Fruit fly (Drosophila melanogaster): ENCODE results near the gene woc.

The woc gene

DNA sequence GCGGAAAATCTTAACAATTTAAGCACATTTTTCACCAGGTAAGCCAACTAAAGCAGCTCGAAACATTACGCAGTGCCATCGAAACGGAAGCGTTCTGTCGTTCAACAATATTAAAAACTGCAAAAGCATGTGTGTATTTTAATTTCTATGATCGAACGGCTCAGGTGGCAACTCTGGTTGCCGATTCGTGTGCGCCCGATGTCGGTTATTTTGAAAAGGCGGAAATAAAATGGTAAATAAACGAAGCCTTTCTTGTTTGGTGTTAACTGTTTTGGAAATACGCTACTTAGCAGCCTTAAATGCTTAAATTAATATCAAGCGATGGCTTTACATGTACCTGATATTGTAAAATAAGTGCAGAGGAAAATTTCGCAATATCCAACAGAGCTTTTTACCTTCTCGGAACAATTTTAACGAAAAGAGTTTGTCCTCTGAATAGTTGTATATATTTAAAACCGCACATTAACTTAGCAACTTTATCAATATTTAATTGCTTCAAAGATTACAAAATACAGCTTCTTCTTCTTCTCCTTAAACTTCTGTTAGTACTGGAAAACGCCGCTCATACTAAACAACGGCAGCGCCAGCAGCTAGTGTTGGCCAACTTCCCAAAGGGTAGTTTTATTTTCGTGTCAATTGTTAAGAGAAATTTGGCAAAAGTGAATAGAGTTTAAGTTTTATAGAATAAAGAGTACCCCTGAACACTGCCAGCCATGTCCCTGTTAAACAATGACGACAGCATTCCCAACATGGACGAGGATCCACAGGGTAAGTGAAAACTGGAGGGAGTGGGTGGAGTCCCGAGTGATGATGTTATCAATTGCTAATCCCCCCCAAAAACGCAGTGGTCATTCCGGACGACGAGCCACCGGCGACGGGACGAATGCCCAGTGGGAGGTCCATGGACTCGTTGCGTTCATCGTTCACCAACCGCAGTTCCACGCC lies 9.5 kb upstream of the woc start, which contains the start of gene CG5934 (continued):
- TF ChIP-seq CG9139 (GFP tag; optimal IDR thresholded peaks at IDR 0.05), result no peak
- peak; percentile 46 for TF ChIP-seq CG3919 (GFP tag; optimal IDR thresholded peaks at IDR 0.05)
- TF ChIP-seq dac (GFP tag; optimal IDR thresholded peaks at IDR 0.05), result no peak
- peak; percentile 2 for TF ChIP-seq CG3032 (tag; optimal IDR thresholded peaks at IDR 0.05)
- no peak for TF ChIP-seq CG7368 (GFP tag; optimal IDR thresholded peaks at IDR 0.05)
- no peak for TF ChIP-seq CG11294 (GFP tag; IDR thresholded peaks at IDR 0.05)
- TF ChIP-seq Sox14 (GFP tag; optimal IDR thresholded peaks at IDR 0.05), result peak; percentile 52
- TF ChIP-seq vri (GFP tag; optimal IDR thresholded peaks at IDR 0.05), result peak; percentile 56
- TF ChIP-seq ss (GFP tag; optimal IDR thresholded peaks at IDR 0.05), result peak in 1 of 2 experiments; percentile 44
- no peak for TF ChIP-seq CG16779 (tag; optimal IDR thresholded peaks at IDR 0.05)

DNA sequence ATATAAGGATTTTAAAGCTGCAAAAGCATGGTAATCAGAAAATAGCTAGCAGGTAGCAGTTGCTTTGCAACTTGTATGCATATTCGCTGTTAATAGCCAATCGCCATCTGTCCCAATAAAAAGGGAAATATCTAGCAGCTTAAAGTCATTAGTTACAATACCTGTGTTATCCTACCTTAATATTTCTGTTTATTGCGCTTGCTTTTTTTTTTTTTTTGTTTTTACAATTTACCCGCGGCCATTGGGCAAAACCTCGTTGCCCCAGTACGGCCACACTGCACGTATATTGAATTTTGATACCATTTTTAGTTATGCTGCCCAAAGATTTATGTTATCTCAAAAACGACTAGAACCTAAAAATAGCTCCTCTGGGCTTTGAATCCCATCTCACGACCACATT lies 8.4 kb upstream of the woc start:
- TF ChIP-seq Eip78C (GFP tag), result peak; percentile 46
- TF ChIP-seq Sox102F (GFP tag; optimal IDR thresholded peaks at IDR 0.05), result no peak
- no peak for TF ChIP-seq CG15336 (GFP tag; IDR thresholded peaks at IDR 0.05)
- TF ChIP-seq Lpt (GFP tag; optimal IDR thresholded peaks at IDR 0.05), result no peak
- peak in 1 of 2 experiments; percentile 22 for TF ChIP-seq ss (GFP tag; optimal IDR thresholded peaks at IDR 0.05)
- TF ChIP-seq CG3032 (tag; optimal IDR thresholded peaks at IDR 0.05), result peak; percentile 15
- TF ChIP-seq Sox14 (GFP tag; optimal IDR thresholded peaks at IDR 0.05), result peak; percentile 31

DNA sequence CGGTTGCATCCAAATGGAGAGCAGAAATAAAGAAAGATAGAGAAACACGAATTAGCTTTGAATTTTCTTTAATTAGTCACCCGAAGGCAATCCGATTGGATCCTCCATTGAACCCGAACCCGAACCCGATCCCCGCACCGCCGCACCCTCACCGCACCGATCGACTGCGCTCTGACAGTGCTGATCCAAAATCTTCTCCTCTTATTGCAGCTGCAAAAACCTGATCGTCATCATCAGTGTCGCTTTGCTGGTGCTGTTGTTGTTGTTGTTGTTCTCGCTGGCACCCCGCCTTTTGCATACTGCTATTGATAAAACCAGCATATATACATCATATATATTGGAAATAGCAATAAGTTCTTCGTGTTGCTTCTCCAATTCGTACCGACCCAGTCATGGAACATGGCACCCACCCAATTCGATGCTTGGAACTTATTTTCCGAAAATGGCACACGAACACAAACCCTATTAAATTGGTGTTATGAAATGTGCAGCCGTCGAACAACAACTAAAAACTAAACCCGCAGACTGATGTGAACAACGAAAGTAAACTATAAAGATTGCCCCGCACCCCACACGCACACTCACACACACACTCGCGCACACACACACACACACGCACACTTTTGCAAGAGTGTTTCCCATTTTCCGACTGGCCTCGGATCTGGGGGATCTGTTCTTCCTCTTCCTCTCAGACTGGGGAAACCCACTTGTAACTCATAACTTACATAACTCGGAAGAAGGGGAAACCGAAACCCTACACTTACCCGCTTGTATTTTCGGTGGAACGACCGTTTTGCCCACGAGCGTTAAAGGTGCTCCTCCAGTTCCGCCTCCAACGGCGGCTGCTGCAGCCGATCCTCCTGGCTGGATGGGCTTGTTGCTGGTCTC lies 6.8 kb upstream of the woc start:
- TF ChIP-seq CG32006 (GFP tag; optimal IDR thresholded peaks at IDR 0.05), result no peak
- no peak for TF ChIP-seq CG16779 (tag; optimal IDR thresholded peaks at IDR 0.05)
- no peak for TF ChIP-seq Eip93F (GFP tag; optimal IDR thresholded peaks at IDR 0.05)
- TF ChIP-seq Hr4 (GFP tag; optimal IDR thresholded peaks at IDR 0.05), result no peak
- peak; percentile 54 for TF ChIP-seq Eip78C (GFP tag)
- TF ChIP-seq esn (GFP tag; optimal IDR thresholded peaks at IDR 0.05), result no peak
- TF ChIP-seq dsx (GFP tag; optimal IDR thresholded peaks at IDR 0.05; ENCODE audit: poor library complexity, severe bottlenecking), result no peak
- no peak for TF ChIP-seq pdm3 (GFP tag; optimal IDR thresholded peaks at IDR 0.05)
- peak; percentile 98 for TF ChIP-seq svp (GFP tag)
- no peak for TF ChIP-seq lz (GFP tag; optimal IDR thresholded peaks at IDR 0.05)
- TF ChIP-seq CG15336 (GFP tag; IDR thresholded peaks at IDR 0.05), result no peak
- TF ChIP-seq CG6854 (GFP tag; optimal IDR thresholded peaks at IDR 0.05), result peak; percentile 44
- no peak for TF ChIP-seq CG4318 (GFP tag; optimal IDR thresholded peaks at IDR 0.05)
- no peak for TF ChIP-seq achi (GFP tag; optimal IDR thresholded peaks at IDR 0.05)
- TF ChIP-seq CG34406 (GFP tag; optimal IDR thresholded peaks at IDR 0.05), result no peak
- no peak for TF ChIP-seq CG11902 (GFP tag; optimal IDR thresholded peaks at IDR 0.05)
- TF ChIP-seq Gug (GFP tag; IDR thresholded peaks at IDR 0.05), result no peak
- no peak for TF ChIP-seq Hr39 (GFP tag; optimal IDR thresholded peaks at IDR 0.05)
- TF ChIP-seq cyc (GFP tag; optimal IDR thresholded peaks at IDR 0.05), result no peak
- no peak for TF ChIP-seq Hr38 (GFP tag; optimal IDR thresholded peaks at IDR 0.05)
- no peak for TF ChIP-seq CG6163 (GFP tag; IDR thresholded peaks at IDR 0.05)
- no peak for TF ChIP-seq Met (GFP tag; optimal IDR thresholded peaks at IDR 0.05)
- peak; percentile 22 to 44 for TF ChIP-seq ss (GFP tag; optimal IDR thresholded peaks at IDR 0.05)
- TF ChIP-seq CG10631 (GFP tag; optimal IDR thresholded peaks at IDR 0.05), result no peak
- no peak for TF ChIP-seq Ets21C (GFP tag; optimal IDR thresholded peaks at IDR 0.05)
- no peak for TF ChIP-seq OdsH (GFP tag; optimal IDR thresholded peaks at IDR 0.05)
- TF ChIP-seq acj6 (GFP tag; optimal IDR thresholded peaks at IDR 0.05), result no peak
- TF ChIP-seq fd59A (GFP tag; optimal IDR thresholded peaks at IDR 0.05), result no peak
- no peak for TF ChIP-seq Eip75B (GFP tag; optimal IDR thresholded peaks at IDR 0.05)
- TF ChIP-seq CG3032 (tag; optimal IDR thresholded peaks at IDR 0.05), result no peak
- no peak for TF ChIP-seq CG7368 (GFP tag; optimal IDR thresholded peaks at IDR 0.05)
- peak; percentile 6 for TF ChIP-seq Lpt (GFP tag; optimal IDR thresholded peaks at IDR 0.05)
- TF ChIP-seq CG31627 (GFP tag; optimal IDR thresholded peaks at IDR 0.05), result no peak
- no peak for TF ChIP-seq Sox102F (GFP tag; optimal IDR thresholded peaks at IDR 0.05)
- TF ChIP-seq topi (GFP tag; optimal IDR thresholded peaks at IDR 0.05), result no peak
- no peak for TF ChIP-seq CG6792 (GFP tag; optimal IDR thresholded peaks at IDR 0.05)
- TF ChIP-seq Sox14 (GFP tag; optimal IDR thresholded peaks at IDR 0.05), result no peak
- no peak for TF ChIP-seq fd85E (GFP tag; optimal IDR thresholded peaks at IDR 0.05)
